Worm (Caenorhabditis elegans) whole organism, L4/young adult: ENCODE results near the gene srsx-24.

ENCODE experiments used
- W03F9.2 ChIP-seq: fragments of 150-350 bp; optimal IDR thresholded peaks from 2 replicates; lab custom pipeline; 2014; ENCODE audit warnings: missing biosample characterization, missing genetic modification characterization
- dao-5 ChIP-seq: sonication (generic microtip); optimal IDR thresholded peaks from 2 replicates; lab custom pipeline; 2016; ENCODE audit warnings: missing genotype, missing genetic modification characterization, moderate library complexity, missing compliant biosample characterization
- him-1 ChIP-seq: sonication (generic microtip); optimal IDR thresholded peaks from 2 replicates; lab custom pipeline; 2016; ENCODE audit warnings: missing genotype, missing genetic modification reagents, missing genetic modification characterization, missing compliant biosample characterization

ce11 chrV:7357132-7357531 is 22.2 kb downstream of the srsx-24 start, which contains the start of gene C03G6.6:
- no peak for TF ChIP-seq him-1 (tag; lab: Kevin White, UChicago)
- TF ChIP-seq W03F9.2, result no peak
- no peak for TF ChIP-seq dao-5
